Worm (Caenorhabditis elegans): ENCODE results near the gene col-141.

Gene col-141

DNA sequence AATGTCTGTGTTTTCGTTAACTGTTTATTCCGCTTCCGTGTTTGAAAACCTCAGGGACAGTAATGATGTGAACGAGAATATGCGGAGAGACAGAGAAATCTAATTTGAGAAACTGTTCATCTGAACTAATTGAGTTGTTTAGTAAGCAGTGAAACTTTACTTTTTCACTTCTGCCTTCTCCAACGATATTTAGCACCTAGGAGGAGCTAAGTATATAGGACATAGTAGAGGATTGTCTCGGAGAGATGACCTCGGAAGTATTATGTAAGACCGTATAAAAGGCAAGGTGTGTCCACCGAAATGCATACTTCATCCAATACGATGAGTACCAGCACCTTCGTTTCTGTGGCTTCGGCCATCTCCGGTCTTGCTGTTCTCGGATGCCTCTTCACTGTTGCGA is at the start of gene col-141:
TSS of gene col-141 (plus strand) at position 301 of the 400 bp plus-strand sequence.
- TF ChIP-seq unc-62 (GFP tag; optimal IDR thresholded peaks at IDR 0.05), result no peak

- no peak for TF ChIP-seq unc-62 (GFP tag; optimal IDR thresholded peaks at IDR 0.05)
Observed at ce11 chrV:6780166-6780565, 49.3 kb upstream of the col-141 start, which contains the start of gene ZC404.15. Gene ZC404.15 (plus strand): TSS chrV:6780466.

DNA sequence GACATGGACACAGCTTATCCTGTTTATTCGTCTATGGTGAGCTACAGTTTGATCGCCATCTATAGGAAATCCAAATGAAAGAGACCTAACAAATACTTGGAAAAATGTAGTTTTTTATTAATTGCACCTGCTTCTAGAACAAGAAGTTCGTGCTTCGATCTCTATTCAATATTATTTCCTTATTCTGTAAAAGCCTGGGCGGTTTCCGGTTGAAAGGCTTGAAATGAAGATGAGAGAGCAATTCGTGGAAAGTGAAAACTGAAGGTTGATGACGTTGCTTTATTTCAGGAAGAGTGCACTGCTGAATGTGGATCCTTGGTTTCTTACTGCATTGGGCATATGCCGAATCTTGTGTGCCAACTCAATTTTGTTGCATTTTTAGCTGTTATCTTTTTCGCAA is 48.8 kb upstream of the col-141 start:
- no peak for TF ChIP-seq unc-62 (GFP tag; optimal IDR thresholded peaks at IDR 0.05)

DNA sequence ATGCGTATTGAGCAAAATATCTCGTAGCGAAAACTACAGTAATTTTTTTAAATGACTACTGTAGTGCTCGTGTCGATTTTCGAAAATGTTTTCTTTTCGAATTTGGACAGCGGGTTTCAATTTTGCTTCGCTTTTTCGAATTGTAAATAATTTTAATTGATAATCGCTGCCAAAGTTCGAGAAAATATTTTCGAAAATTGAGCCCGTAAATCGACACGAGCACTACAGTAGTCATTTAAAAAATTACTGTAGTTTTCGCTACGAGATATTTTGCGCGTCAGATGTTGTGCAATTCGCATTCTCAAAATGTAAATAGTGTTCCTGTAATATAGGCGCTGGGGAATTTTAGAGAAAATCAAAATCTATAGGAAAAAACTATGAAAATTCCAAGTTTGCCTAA is 47.2 kb upstream of the col-141 start:
- no peak for TF ChIP-seq unc-62 (GFP tag; optimal IDR thresholded peaks at IDR 0.05)

ce11 chrV:6783044-6783625 is 46.4 kb upstream of the col-141 start:
- no peak for TF ChIP-seq unc-62 (GFP tag; optimal IDR thresholded peaks at IDR 0.05)

DNA sequence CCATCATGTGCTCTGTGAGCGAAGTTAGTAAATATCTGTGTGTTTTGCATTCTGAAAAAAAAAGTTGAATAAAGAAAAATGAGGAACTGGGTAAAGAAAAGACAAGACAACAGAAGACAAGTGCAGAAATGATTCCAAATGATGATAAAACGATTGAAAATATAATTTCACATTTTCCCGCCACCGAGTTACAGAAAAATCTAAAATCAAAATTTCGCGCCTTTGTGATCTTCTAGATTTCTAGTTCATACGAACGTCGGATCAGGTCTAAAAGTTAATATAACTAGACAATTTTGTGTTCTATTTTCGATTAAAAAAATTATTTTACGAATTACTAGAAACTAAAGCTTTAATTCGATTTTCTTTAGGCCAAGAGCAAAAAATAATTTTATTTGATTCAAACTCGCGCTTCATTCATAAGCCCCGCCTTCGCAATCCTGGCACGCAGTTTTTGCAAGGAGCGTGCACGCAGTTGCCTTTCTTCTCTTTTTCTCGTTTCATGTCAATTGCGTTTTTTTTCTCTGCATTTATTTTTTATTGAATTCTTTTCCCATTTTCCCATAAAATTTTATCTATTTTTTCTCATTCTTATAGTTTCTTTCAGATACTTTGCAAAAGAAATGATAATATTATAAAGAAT is 44.5 kb upstream of the col-141 start, which contains the start of the genes spn-4 and spe-39:
TSS of gene spn-4 (minus strand) at position 51 of the 640 bp plus-strand sequence.
TSS of gene spe-39 (plus strand) at position 599 of the 640 bp plus-strand sequence.
- TF ChIP-seq unc-62 (GFP tag; optimal IDR thresholded peaks at IDR 0.05), result no peak

DNA sequence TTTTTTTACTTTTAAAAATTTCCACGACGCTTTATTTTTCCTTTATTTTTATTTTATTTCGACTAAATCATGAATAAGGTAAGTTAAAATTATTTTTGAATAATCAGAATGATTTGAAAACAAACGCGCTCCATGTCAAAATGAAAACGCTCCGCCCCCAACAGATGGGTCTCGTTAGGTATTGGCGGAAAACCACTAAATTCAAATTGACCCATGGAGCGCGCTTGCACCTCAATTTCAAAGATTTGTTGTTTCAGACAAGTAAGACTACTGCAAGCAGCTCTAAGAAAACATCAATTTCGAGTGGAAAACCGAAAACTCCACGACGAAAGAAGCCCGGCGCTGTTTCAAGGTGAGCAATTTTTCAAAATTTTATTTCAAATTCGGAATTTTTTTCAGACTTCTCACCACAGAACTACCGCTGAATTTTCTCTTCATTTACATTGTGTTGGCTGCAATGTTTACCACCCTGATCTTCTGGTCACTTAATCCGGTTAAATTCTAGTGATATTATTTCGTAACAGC is 41.5 kb upstream of the col-141 start, which contains the start of gene ZC404.2:
TSS of gene ZC404.2 (plus strand) at position 47 of the 525 bp plus-strand sequence.
- no peak for TF ChIP-seq unc-62 (GFP tag; optimal IDR thresholded peaks at IDR 0.05)

DNA sequence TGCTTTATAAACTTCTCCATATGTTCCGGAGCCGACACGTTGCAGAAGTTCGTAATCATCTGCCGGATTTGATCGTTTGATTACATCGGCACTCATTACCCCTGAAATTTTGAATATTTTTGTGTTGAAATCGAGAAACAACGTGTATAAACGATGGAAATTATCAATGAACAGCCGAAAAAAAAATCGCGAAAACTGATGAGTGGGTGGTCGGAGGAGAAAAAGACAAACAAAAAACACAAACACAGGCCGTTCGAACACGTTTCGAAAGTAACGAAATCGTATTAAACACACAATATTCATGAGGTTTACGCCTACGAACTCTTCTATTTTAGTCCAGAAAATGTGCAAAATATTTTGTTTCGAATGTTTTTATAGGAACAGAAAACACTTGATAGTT is 36.9 kb upstream of the col-141 start, which contains the start of gene gck-2:
TSS of gene gck-2 (minus strand) at position 101 of the 400 bp plus-strand sequence.
- no peak for TF ChIP-seq unc-62 (GFP tag; optimal IDR thresholded peaks at IDR 0.05)

ce11 chrV:6792973-6793372 is 36.5 kb upstream of the col-141 start:
- TF ChIP-seq unc-62 (GFP tag; optimal IDR thresholded peaks at IDR 0.05), result no peak

DNA sequence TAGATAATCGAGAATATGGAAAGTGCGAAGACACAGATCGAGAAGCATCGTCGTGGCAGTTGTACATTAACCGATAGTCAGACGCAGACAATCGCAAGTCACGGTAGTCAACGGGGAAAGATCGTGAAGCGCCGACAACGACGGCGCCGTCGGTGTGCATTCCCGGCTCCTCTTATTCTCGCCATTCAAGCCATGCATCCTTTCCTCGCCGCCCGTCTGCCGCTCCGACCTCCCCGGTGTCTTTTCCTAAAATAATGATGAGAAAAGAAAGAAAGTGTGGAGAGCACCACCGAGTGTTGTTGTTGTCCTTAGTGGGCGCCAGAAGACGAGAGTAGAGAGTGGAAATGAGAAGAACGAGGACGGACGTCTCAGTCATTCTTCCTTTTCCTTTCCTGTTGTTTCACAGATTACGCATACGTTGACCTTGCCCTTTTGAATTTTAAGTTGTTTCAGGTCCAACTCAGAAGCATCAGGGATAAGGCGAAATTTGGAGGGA is 35.7 kb upstream of the col-141 start, which contains the start of gene ZC404.1:
TSS of gene ZC404.1 (plus strand) at position 446 of the 496 bp plus-strand sequence.
- no peak for TF ChIP-seq unc-62 (GFP tag; optimal IDR thresholded peaks at IDR 0.05)

ce11 chrV:6796264-6796663 is 33.2 kb upstream of the col-141 start:
- TF ChIP-seq unc-62 (GFP tag; optimal IDR thresholded peaks at IDR 0.05), result no peak

DNA sequence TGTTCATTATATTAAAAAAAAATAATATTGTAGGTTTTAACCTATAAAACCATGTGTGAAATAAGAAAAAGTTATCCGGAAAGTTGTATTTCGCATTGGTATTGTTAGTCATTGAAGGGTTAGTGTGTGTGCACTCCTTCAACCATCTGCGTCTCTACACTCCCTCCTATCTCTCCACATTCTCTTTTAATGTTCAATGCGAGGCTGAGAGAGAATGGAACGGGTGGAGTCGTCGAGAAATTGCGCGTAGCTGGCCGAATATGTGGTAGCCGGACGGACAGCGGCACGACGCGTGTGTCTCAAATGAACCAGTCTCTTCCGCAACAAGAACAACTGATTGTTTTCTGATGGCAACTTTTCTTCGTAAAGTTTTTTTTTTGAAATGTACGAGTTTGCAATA is 32.6 kb upstream of the col-141 start:
- TF ChIP-seq unc-62 (GFP tag; optimal IDR thresholded peaks at IDR 0.05), result no peak

- TF ChIP-seq unc-62 (GFP tag; optimal IDR thresholded peaks at IDR 0.05), result no peak
Observed at ce11 chrV:6799564-6799963, 29.9 kb upstream of the col-141 start, which contains the start of gene dmsr-9. Gene dmsr-9 (minus strand): TSS chrV:6799664.

DNA sequence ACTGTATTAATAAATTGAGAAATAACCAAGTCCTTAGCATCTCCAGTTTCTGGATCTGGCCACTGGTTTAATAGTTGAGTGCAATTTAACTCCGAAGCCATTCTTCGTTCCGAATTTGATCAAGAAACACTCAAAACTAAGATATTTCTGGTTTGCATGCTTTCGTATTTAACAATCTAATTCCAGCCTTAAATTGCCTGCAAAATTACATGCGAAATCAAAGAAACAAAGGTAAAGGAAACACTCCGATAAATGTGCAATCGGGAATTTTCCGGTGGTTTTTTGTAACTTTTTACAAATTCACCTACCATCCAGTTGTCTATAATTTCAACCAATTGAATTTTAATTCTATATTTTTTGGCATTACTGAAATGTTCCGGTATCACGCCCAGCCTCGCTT is 27.7 kb upstream of the col-141 start, which contains the start of gene dmsr-10:
TSS of gene dmsr-10 (minus strand) at position 101 of the 400 bp plus-strand sequence.
- TF ChIP-seq unc-62 (GFP tag; optimal IDR thresholded peaks at IDR 0.05), result no peak

ce11 chrV:6803992-6804391 is 25.5 kb upstream of the col-141 start, which contains the start of gene dmsr-11:
Gene dmsr-11 (minus strand): TSS chrV:6804092.
- TF ChIP-seq unc-62 (GFP tag; optimal IDR thresholded peaks at IDR 0.05), result no peak

DNA sequence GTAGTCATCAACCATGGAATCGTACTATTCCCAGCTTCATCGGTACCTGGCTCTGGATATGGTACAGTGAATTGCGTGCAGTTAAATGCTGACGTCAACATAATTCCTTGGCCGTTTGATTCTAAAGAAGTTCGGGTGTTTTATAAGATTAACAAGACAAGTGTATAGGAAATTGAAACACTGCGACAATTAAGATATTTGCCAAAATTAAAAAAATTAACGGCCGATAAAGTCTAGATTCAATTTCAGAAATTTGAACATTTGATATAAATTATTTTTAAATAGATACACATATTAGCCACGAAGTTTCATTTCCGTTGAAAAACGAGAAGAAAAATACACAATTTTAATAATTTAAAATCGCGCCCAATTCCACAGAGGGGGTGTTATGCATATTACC is 23.2 kb upstream of the col-141 start, which contains the start of gene dmsr-12:
TSS of gene dmsr-12 (minus strand) at position 101 of the 400 bp plus-strand sequence.
- no peak for TF ChIP-seq unc-62 (GFP tag; optimal IDR thresholded peaks at IDR 0.05)

Data from whole organism, dauer.